Fruit fly (Drosophila melanogaster) S2 (cell line): ENCODE results near the gene CG18304.

Experiments
- CG8478 ChIP-seq: fragments of >200 bp; optimal IDR thresholded peaks from 2 replicates; lab custom pipeline; 2018
- CTCF ChIP-seq, 2 experiments: fragments of >200 bp; optimal IDR thresholded peaks; 2 replicates each; lab custom pipeline; 2018

- peak in 1 of 2 experiments; percentile 9 for TF ChIP-seq CTCF (optimal IDR thresholded peaks at IDR 0.05; lab: Kevin White, UChicago)
- TF ChIP-seq CG8478, result no peak
Measured at dm6 chr2L:6948540-6948942, 5.9 kb upstream of the CG18304 start, which contains the start of gene ihog.
